Fruit fly (Drosophila melanogaster): ENCODE measurements around the gene Nepl5.

Gene Nepl5

dm6 chr2L:6338367-6338975 lies 42.6 kb upstream of the Nepl5 start, which contains the start of the genes Pez and Cpr (continued):
- TF ChIP-seq Gug (GFP tag; IDR thresholded peaks at IDR 0.05) (peak; percentile 11; the same call in 1 of the 4 replicates), Usf (GFP tag; optimal IDR thresholded peaks at IDR 0.05) (no peak), amos (GFP tag; IDR thresholded peaks at IDR 0.05; ENCODE audit: partially characterized antibody) (peak; percentile 82), Poxn (GFP tag; IDR thresholded peaks at IDR 0.05) (no peak), Bgb (GFP tag; IDR thresholded peaks at IDR 0.05; ENCODE audit: partially characterized antibody) (peak; percentile 80), sna (GFP tag; IDR thresholded peaks at IDR 0.05; ENCODE audit: partially characterized antibody) (peak; percentile 76), Drgx (GFP tag; IDR thresholded peaks at IDR 0.05) (peak; percentile 19; the same call in 1 of the 2 replicates), zfh2 (GFP tag; optimal IDR thresholded peaks at IDR 0.05) (peak; percentile 52), tin (GFP tag; optimal IDR thresholded peaks at IDR 0.05) (peak; percentile 45), sr (GFP tag; IDR thresholded peaks at IDR 0.05) (peak; percentile 41; the same call in 1 of the 3 replicates), yki (optimal IDR thresholded peaks at IDR 0.05) (no peak), fd3F (GFP tag; optimal IDR thresholded peaks at IDR 0.05) (no peak), Hmr (GFP tag; optimal IDR thresholded peaks at IDR 0.05) (peak; percentile 86), scrt (GFP tag; optimal IDR thresholded peaks at IDR 0.05) (peak; percentile 32), CG18476 (GFP tag; optimal IDR thresholded peaks at IDR 0.05) (peak; percentile 25), Nf-YB (GFP tag; optimal IDR thresholded peaks at IDR 0.05) (no peak), lbe (GFP tag; optimal IDR thresholded peaks at IDR 0.05) (no peak), CG7271 (tag; optimal IDR thresholded peaks at IDR 0.05) (no peak), Dad (GFP tag; optimal IDR thresholded peaks at IDR 0.05) (peak; percentile 11), CG2129 (GFP tag; IDR thresholded peaks at IDR 0.05; ENCODE audit: partially characterized antibody) (peak; percentile 64; the same call in 1 of the 2 replicates), Bdp1 (GFP tag; optimal IDR thresholded peaks at IDR 0.05) (no peak), Tbp (GFP tag; optimal IDR thresholded peaks at IDR 0.05) (no peak), Hr51 (GFP tag; optimal IDR thresholded peaks at IDR 0.05) (no peak), Dip3 (GFP tag; optimal IDR thresholded peaks at IDR 0.05) (peak; percentile 28), CoRest (tag; optimal IDR thresholded peaks at IDR 0.05) (peak; percentile 45), pzg (GFP tag; optimal IDR thresholded peaks at IDR 0.05) (peak; percentile 92), Fer1 (GFP tag; optimal IDR thresholded peaks at IDR 0.05) (peak; percentile 21), Mad (GFP tag; optimal IDR thresholded peaks at IDR 0.05) (peak; percentile 20), CG6654 (GFP tag; optimal IDR thresholded peaks at IDR 0.05) (peak; percentile 50), bowl (GFP tag; IDR thresholded peaks at IDR 0.05) (no peak), CG8924 (tag; optimal IDR thresholded peaks at IDR 0.05) (peak; percentile 49), MESR4 (GFP tag; optimal IDR thresholded peaks at IDR 0.05) (peak; percentile 69), CG1792 (GFP tag; optimal IDR thresholded peaks at IDR 0.05) (no peak), kay (GFP tag; optimal IDR thresholded peaks at IDR 0.05) (peak; percentile 4), hth (optimal IDR thresholded peaks at IDR 0.05) (no peak), CG33213 (GFP tag; optimal IDR thresholded peaks at IDR 0.05) (peak; percentile 52), Dbx (GFP tag; IDR thresholded peaks at IDR 0.05) (peak; percentile 78), lilli (GFP tag; optimal IDR thresholded peaks at IDR 0.05) (peak; percentile 39), CG12155 (GFP tag; optimal IDR thresholded peaks at IDR 0.05) (no peak), Oli (tag; optimal IDR thresholded peaks at IDR 0.05) (no peak), dmrt11E (tag; optimal IDR thresholded peaks at IDR 0.05) (peak; percentile 8), ems (GFP tag; optimal IDR thresholded peaks at IDR 0.05) (no peak), CG34224 (GFP tag; IDR thresholded peaks at IDR 0.05; ENCODE audit: partially characterized antibody) (peak; percentile 67), CG17328 (GFP tag; IDR thresholded peaks at IDR 0.05) (peak; percentile 37; the same call in 1 of the 2 replicates), CG6765 (GFP tag; optimal IDR thresholded peaks at IDR 0.05) (peak; percentile 22), Ptx1 (GFP tag; IDR thresholded peaks at IDR 0.05) (peak; percentile 38; the same call in 1 of the 2 replicates), CG1603 (tag; optimal IDR thresholded peaks at IDR 0.05) (no peak), CTCF (GFP tag; optimal IDR thresholded peaks at IDR 0.05) (peak; percentile 96), luna (GFP tag; optimal IDR thresholded peaks at IDR 0.05) (peak; percentile 28), al (GFP tag; IDR thresholded peaks at IDR 0.05) (peak; percentile 10; the same call in 1 of the 2 replicates), CG11696 (GFP tag; IDR thresholded peaks at IDR 0.05) (peak; percentile 78)

All from whole organism, embryonic.